Worm (Caenorhabditis elegans): Measurements from ENCODE around the gene nhr-218.

Gene nhr-218

DNA sequence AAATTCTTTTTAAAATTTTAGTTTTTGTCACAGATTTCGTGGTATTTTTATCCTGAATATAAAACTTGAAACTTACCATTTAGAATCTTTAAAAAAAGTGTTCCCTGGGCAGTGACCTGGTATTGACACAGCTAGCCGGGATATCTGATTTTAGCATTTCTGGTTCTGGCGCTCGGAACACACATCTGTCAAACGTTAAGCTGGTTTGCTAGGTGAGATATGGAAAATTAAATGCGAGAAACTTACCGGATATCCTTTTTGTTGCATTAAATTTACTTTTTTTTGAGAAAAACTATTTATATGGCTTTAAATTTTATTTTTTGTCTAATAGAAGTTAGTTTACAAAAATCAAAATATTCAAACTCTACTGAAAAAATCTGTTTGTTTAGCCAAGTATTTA is 27.6 kb downstream of the nhr-218 start, which contains the start of gene F28G4.4:
Gene F28G4.4, minus strand, starts transcription at position 101 of the 400 bp plus-strand sequence.
- TF ChIP-seq unc-130 (tag; optimal IDR thresholded peaks at IDR 0.05) (no peak), nhr-71 (tag; optimal IDR thresholded peaks at IDR 0.05) (no peak), ceh-88 (GFP tag; IDR thresholded peaks at IDR 0.05) (no peak), mab-9 (GFP tag; IDR thresholded peaks at IDR 0.05) (no peak), tbx-2 (tag; optimal IDR thresholded peaks at IDR 0.05) (no peak), F16B12.6 (tag; optimal IDR thresholded peaks at IDR 0.05) (no peak), nhr-28 (tag; optimal IDR thresholded peaks at IDR 0.05) (no peak), nhr-47 (tag; optimal IDR thresholded peaks at IDR 0.05) (no peak), isw-1 (GFP tag; IDR thresholded peaks at IDR 0.05) (no peak), ceh-63 (GFP tag; optimal IDR thresholded peaks at IDR 0.05) (no peak), dsc-1 (tag; optimal IDR thresholded peaks at IDR 0.05) (no peak), ztf-4 (tag; optimal IDR thresholded peaks at IDR 0.05) (no peak), lin-15B (tag; optimal IDR thresholded peaks at IDR 0.05) (no peak), unc-30 (tag; optimal IDR thresholded peaks at IDR 0.05) (no peak), lin-35 (GFP tag; optimal IDR thresholded peaks at IDR 0.05) (no peak), zag-1 (tag; optimal IDR thresholded peaks at IDR 0.05) (no peak)

DNA sequence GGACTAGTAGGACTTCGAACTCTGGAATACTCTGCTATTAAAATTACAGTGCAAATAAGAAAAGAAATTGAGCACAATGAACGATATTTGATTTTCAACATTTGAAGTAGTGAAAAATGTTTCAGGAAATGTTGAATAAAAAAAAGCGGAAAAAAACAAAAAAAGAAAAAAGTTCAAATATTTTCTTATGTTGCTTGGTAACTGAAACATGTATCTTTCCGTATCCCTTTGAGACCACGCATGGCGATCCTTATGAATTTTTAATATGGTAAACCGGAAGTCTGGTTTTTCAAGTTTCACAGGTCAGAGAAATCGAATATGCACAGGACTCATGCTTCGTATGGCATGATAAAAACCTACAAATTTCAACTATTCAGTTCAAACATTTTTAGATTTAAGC is 29.4 kb downstream of the nhr-218 start, which contains the start of gene F28G4.3:
Gene F28G4.3, minus strand, starts transcription at position 101 of the 400 bp plus-strand sequence.
- no peak for TF ChIP-seq xbp-1 (tag; optimal IDR thresholded peaks at IDR 0.05)

DNA sequence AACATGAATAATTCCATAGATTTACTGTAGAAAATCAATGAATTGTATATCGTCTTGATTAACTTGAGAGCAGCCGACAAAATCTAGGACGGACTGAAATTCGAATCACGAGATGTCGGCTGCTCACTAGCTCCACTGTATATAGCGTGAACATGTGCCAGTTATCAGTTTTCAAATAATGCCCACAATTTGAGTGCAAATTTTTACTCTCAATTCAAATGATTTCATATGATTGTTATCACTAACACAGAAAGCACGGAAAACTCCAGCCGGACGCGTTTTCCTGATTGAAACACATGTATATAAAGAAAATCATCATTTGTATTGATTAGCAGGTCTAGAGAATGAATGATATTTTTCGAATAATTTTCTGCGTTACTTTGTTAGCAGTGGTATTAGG is 34.2 kb downstream of the nhr-218 start, which contains the start of gene oac-5:
Gene oac-5, plus strand, starts transcription at position 301 of the 400 bp plus-strand sequence.
- TF ChIP-seq aly-2 (tag; optimal IDR thresholded peaks at IDR 0.05) (no peak), elt-2 (tag; optimal IDR thresholded peaks at IDR 0.05) (peak; percentile 23)

DNA sequence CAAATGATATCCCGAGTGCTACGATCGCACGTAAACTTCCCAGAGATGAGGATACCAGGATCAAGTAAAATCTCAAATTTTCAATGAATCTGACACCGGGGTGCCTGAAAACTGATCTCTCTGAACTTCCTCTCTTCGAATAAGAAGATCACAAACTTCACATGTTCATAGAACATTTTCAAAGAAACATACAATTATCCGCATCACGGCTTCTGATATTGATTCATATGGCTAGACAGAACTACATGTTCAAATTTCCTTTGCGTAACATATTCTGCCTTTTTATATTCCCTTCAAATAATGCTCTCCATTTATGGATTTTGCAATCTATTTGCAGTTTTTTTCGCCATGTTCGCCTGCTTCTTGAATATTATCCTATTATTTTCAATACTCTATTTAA is 38.8 kb downstream of the nhr-218 start, which contains the start of gene srbc-83:
Gene srbc-83, plus strand, starts transcription at position 301 of the 400 bp plus-strand sequence.
- no peak for TF ChIP-seq fos-1 (tag; optimal IDR thresholded peaks at IDR 0.05)
- TF ChIP-seq irx-1 (tag; optimal IDR thresholded peaks at IDR 0.05), result no peak
- TF ChIP-seq pag-3 (tag; optimal IDR thresholded peaks at IDR 0.05; ENCODE audit: borderline replicate concordance, insufficient read depth), result no peak

DNA sequence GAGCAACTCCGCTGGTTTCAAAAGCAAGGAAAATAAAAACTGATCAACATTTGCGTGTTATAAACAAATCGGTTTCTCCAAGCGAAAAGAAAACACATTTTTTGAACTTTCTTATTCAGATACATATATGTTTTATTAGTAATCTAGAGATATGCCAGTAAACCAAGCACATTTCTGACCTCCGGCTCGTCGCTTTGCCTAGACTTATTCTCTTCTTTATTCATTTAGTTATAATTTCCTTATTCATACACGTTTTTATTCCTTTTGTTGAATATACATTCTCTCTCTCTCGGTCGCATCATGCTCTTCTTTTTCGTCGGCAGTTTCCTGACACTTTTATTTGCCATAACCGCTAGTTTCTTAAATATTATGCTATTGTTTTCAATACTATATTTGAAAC is 40.4 kb downstream of the nhr-218 start, which contains the start of gene srbc-84:
Gene srbc-84, plus strand, starts transcription at position 301 of the 400 bp plus-strand sequence.
- TF ChIP-seq unc-98 (GFP tag; IDR thresholded peaks at IDR 0.05) (no peak), snpc-4 (tag; optimal IDR thresholded peaks at IDR 0.05) (no peak)

DNA sequence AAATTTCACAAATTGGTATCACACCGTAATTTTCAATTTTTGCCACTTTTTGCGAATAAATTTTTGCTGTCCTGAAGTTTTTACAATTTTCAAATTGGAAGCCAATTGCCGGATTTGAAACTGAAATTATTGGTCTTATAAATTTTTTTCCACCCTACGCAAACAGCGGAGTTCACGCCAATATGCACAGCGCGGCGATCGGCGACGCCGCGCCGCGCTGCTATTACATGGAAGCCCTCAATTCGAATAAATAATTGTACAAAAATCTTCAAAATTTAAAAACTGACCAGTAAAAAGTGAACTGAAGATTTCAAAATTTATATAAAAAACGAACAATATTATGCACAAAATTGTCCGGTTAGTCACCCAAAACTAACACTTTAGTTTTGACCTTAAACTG is 41.6 kb downstream of the nhr-218 start:
- TF ChIP-seq F16B12.6 (tag; optimal IDR thresholded peaks at IDR 0.05), result peak; percentile 29
- TF ChIP-seq blmp-1 (tag; optimal IDR thresholded peaks at IDR 0.05), result no peak
- TF ChIP-seq nhr-12 (tag; optimal IDR thresholded peaks at IDR 0.05), result no peak

DNA sequence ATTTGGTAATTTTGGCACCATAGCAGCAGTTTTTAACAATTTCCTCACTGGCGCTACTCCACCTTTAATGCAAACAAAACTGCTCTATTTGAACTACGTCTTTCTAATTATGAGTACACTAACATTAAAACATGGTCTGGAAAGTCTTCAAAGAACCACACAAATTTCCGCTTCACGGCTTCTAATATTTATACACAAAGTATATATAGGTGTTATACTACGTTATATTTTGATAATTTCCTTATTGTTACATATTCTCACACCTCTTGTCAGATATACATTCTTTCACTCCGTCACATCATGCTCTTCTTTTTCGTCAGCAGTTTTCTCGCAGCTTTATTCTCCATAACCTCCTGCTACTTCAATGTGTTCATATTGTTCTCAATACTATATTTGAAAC is 42.0 kb downstream of the nhr-218 start, which contains the start of gene srbc-82:
Gene srbc-82, plus strand, starts transcription at position 301 of the 400 bp plus-strand sequence.
- TF ChIP-seq blmp-1 (tag; optimal IDR thresholded peaks at IDR 0.05) (no peak), unc-98 (GFP tag; IDR thresholded peaks at IDR 0.05) (no peak), C34B4.2 (tag; optimal IDR thresholded peaks at IDR 0.05) (no peak), snpc-4 (tag; optimal IDR thresholded peaks at IDR 0.05) (no peak), dsc-1 (tag; optimal IDR thresholded peaks at IDR 0.05) (no peak), swsn-7 (tag; optimal IDR thresholded peaks at IDR 0.05) (no peak), lsy-2 (tag; optimal IDR thresholded peaks at IDR 0.05) (no peak), snu-23 (GFP tag; optimal IDR thresholded peaks at IDR 0.05) (no peak), fkh-8 (tag; optimal IDR thresholded peaks at IDR 0.05) (no peak), unc-130 (tag; optimal IDR thresholded peaks at IDR 0.05) (no peak)

Data from whole organism, L1 larva.